Fruit fly (Drosophila melanogaster): ENCODE measurements around the gene ImpE2.

The ImpE2 gene

DNA sequence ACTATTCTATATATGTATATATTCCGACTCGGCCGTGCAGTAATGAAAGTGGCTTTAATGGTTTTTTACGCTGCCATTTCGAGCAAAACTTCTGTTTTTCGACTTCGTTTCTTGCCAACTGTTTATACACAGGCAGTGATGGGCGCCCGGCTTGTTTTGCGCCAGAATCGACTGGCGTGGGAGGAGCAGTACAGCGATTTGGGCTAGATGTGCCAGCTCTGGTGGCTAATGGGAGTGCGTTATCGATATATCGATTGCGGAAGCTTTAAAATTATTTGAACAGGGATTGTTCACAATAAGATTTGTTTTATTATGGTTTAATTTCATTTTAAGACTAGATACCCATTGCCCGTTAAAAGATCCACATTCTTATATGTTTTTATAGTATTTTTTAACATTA lies 41.3 kb downstream of the ImpE2 start, which contains the start of gene CG14971 (continued):
- no peak for TF ChIP-seq pan (optimal IDR thresholded peaks at IDR 0.05)
- peak in 1 of 2 experiments; percentile 28 for TF ChIP-seq pan (GFP tag; optimal IDR thresholded peaks at IDR 0.05 in 1 of 2, IDR thresholded peaks at IDR 0.05 in 1 of 2)
- TF ChIP-seq fu2 (GFP tag; optimal IDR thresholded peaks at IDR 0.05) = peak; percentile 38
- peak; percentile 26 for TF ChIP-seq lbe (GFP tag; optimal IDR thresholded peaks at IDR 0.05)
- peak; percentile 70 for TF ChIP-seq lilli (GFP tag; optimal IDR thresholded peaks at IDR 0.05)
- TF ChIP-seq lab (GFP tag; optimal IDR thresholded peaks at IDR 0.05) = peak; percentile 56
- TF ChIP-seq Max (GFP tag; optimal IDR thresholded peaks at IDR 0.05) = peak; percentile 28
- peak; percentile 6; the same call in 1 of the 2 replicates for TF ChIP-seq CG14441 (GFP tag; IDR thresholded peaks at IDR 0.05)
- peak; percentile 91 for TF ChIP-seq klu (GFP tag; IDR thresholded peaks at IDR 0.05)
- TF ChIP-seq gsb-n (tag; optimal IDR thresholded peaks at IDR 0.05) = no peak
- TF ChIP-seq CG30431 (GFP tag; optimal IDR thresholded peaks at IDR 0.05) = no peak
- peak; percentile 78 for TF ChIP-seq hbn (GFP tag; IDR thresholded peaks at IDR 0.05; ENCODE audit: partially characterized antibody)
- peak; percentile 40; the same call in 1 of the 2 replicates for TF ChIP-seq CG3847 (GFP tag; IDR thresholded peaks at IDR 0.05)
- TF ChIP-seq row (GFP tag; IDR thresholded peaks at IDR 0.05) = peak; percentile 96
- TF ChIP-seq mam (GFP tag; optimal IDR thresholded peaks at IDR 0.05) = peak; percentile 67
- TF ChIP-seq rib (GFP tag; IDR thresholded peaks at IDR 0.05) = 0 out of 2 replicates have a peak, but pooled peaks have one; percentile 18
- TF ChIP-seq mld (GFP tag; IDR thresholded peaks at IDR 0.05; ENCODE audit: partially characterized antibody) = peak; percentile 72; the same call in 2 of the 3 replicates
- TF ChIP-seq Hey (tag; optimal IDR thresholded peaks at IDR 0.05) = no peak
- TF ChIP-seq CG7357 (GFP tag; IDR thresholded peaks at IDR 0.05) = no peak
- no peak for TF ChIP-seq CG6683 (GFP tag; optimal IDR thresholded peaks at IDR 0.05)
- TF ChIP-seq trem (tag; optimal IDR thresholded peaks at IDR 0.05) = peak; percentile 59
- TF ChIP-seq sqz (GFP tag; optimal IDR thresholded peaks at IDR 0.05) = no peak
- no peak for TF ChIP-seq CG14965 (GFP tag; optimal IDR thresholded peaks at IDR 0.05; ENCODE audit: borderline replicate concordance)
- peak; percentile 37 for TF ChIP-seq CG33213 (GFP tag; optimal IDR thresholded peaks at IDR 0.05)
- TF ChIP-seq CG33557 (GFP tag; optimal IDR thresholded peaks at IDR 0.05) = no peak
- peak; percentile 43 for TF ChIP-seq Bteb2 (GFP tag; optimal IDR thresholded peaks at IDR 0.05)
- TF ChIP-seq CG10147 (GFP tag; optimal IDR thresholded peaks at IDR 0.05) = no peak
- TF ChIP-seq Opbp (GFP tag; IDR thresholded peaks at IDR 0.05; ENCODE audit: partially characterized antibody) = peak; percentile 88
- peak; percentile 23 for TF ChIP-seq crc (GFP tag; optimal IDR thresholded peaks at IDR 0.05)
- TF ChIP-seq cas (GFP tag; IDR thresholded peaks at IDR 0.05) = 0 out of 2 replicates have a peak, but pooled peaks have one; percentile 18
- TF ChIP-seq Scr (GFP tag; IDR thresholded peaks at IDR 0.05; ENCODE audit: partially characterized antibody) = peak; percentile 83
- TF ChIP-seq grn (GFP tag; optimal IDR thresholded peaks at IDR 0.05) = no peak
- TF ChIP-seq E2f1 (GFP tag; IDR thresholded peaks at IDR 0.05) = no peak
- TF ChIP-seq Dbx (GFP tag; IDR thresholded peaks at IDR 0.05) = peak; percentile 46; the same call in 2 of the 3 replicates
- no peak for TF ChIP-seq usp (GFP tag; optimal IDR thresholded peaks at IDR 0.05)
- 0 out of 3 replicates have a peak, but pooled peaks have one; percentile 17 for TF ChIP-seq zfh1 (GFP tag; IDR thresholded peaks at IDR 0.05)
- TF ChIP-seq tin (GFP tag; optimal IDR thresholded peaks at IDR 0.05) = no peak
- peak; percentile 35 for TF ChIP-seq mirr (GFP tag; optimal IDR thresholded peaks at IDR 0.05)
- peak; percentile 3 for TF ChIP-seq CG9817 (tag; optimal IDR thresholded peaks at IDR 0.05)
- peak; percentile 53 for TF ChIP-seq CG18599 (GFP tag; optimal IDR thresholded peaks at IDR 0.05)
- TF ChIP-seq pnt (GFP tag; optimal IDR thresholded peaks at IDR 0.05) = no peak
- TF ChIP-seq Trl (optimal IDR thresholded peaks at IDR 0.05) = no peak
- peak; percentile 48 for TF ChIP-seq Trl (GFP tag; optimal IDR thresholded peaks at IDR 0.05)
- peak; percentile 85 for TF ChIP-seq CG6791 (GFP tag; IDR thresholded peaks at IDR 0.05; ENCODE audit: partially characterized antibody)
- no peak for TF ChIP-seq nom (GFP tag; optimal IDR thresholded peaks at IDR 0.05)
- peak; percentile 80 for TF ChIP-seq ato (GFP tag; IDR thresholded peaks at IDR 0.05; ENCODE audit: partially characterized antibody)
- peak; percentile 26 for TF ChIP-seq CG8290 (GFP tag; optimal IDR thresholded peaks at IDR 0.05)
- TF ChIP-seq CG8290 (tag; optimal IDR thresholded peaks at IDR 0.05) = peak in 1 of 2 experiments; percentile 88
- TF ChIP-seq fd3F (GFP tag; optimal IDR thresholded peaks at IDR 0.05) = no peak
- TF ChIP-seq tll (GFP tag; optimal IDR thresholded peaks at IDR 0.05) = no peak
- peak; percentile 41 for TF ChIP-seq Ptx1 (GFP tag; IDR thresholded peaks at IDR 0.05)

Data from whole organism, embryonic.